Fruit fly (Drosophila melanogaster) whole organism, adult: ENCODE data around the gene Cpr65Aw.

Experiments used
- CG11617 ChIP-seq: fragments of 200-800 bp; sonication (Bioruptor generic); optimal IDR thresholded peaks from 2 replicates; lab custom pipeline; 2017; ENCODE audit warnings: mild to moderate bottlenecking, missing biosample characterization, missing genetic modification reagents, missing genetic modification characterization
- CG1620 ChIP-seq: fragments of 200-800 bp; sonication (Bioruptor generic); optimal IDR thresholded peaks from 2 replicates; lab custom pipeline; 2016; ENCODE audit warnings: missing biosample characterization, missing genetic modification characterization
- CG7045 ChIP-seq: fragments of 200-800 bp; sonication (Bioruptor generic); optimal IDR thresholded peaks from 2 replicates; lab custom pipeline; 2017; ENCODE audit warnings: missing biosample characterization, mild to moderate bottlenecking, missing genetic modification characterization
- CG7101 ChIP-seq: fragments of 200-800 bp; sonication (Bioruptor generic); optimal IDR thresholded peaks from 2 replicates; lab custom pipeline; 2018; ENCODE audit warnings: missing biosample characterization, mild to moderate bottlenecking, missing genetic modification characterization, moderate library complexity
- Crg-1 ChIP-seq: fragments of 200-800 bp; sonication (Bioruptor generic); optimal IDR thresholded peaks from 2 replicates; lab custom pipeline; 2016; ENCODE audit warnings: missing biosample characterization, missing genetic modification characterization
- Mnt ChIP-seq: fragments of 200-800 bp; sonication (Bioruptor generic); optimal IDR thresholded peaks from 2 replicates; lab custom pipeline; 2016; ENCODE audit warnings: missing biosample characterization, mild to moderate bottlenecking, missing genetic modification characterization
- bab1 ChIP-seq: fragments of 200-800 bp; sonication (Bioruptor generic); optimal IDR thresholded peaks from 3 replicates; lab custom pipeline; 2019; ENCODE audit warnings: missing biosample characterization, mild to moderate bottlenecking, missing genetic modification characterization, moderate library complexity
- kay ChIP-seq: fragments of 200-800 bp; sonication (Bioruptor generic); peaks from one replicate; lab custom pipeline; 2016; ENCODE audit warnings: missing biosample characterization, missing genetic modification characterization, borderline replicate concordance
- ovo ChIP-seq: fragments of 200-800 bp; sonication (Bioruptor generic); optimal IDR thresholded peaks from 2 replicates; lab custom pipeline; 2016; ENCODE audit warnings: missing biosample characterization, missing genetic modification characterization
- pad ChIP-seq: fragments of 200-800 bp; sonication (Bioruptor generic); optimal IDR thresholded peaks from 3 replicates; lab custom pipeline; 2017; ENCODE audit warnings: missing biosample characterization, missing genetic modification characterization, mild to moderate bottlenecking, moderate library complexity, missing genetic modification reagents

- TF ChIP-seq bab1 (GFP tag; lab: Kevin White, UChicago), result no peak
- TF ChIP-seq pad (GFP tag; lab: Kevin White, UChicago), result no peak
- no peak for TF ChIP-seq Mnt (GFP tag; lab: Kevin White, UChicago)
- TF ChIP-seq CG7045, result no peak
- TF ChIP-seq kay (GFP tag; lab: Kevin White, UChicago), result no peak
- TF ChIP-seq CG1620, result no peak
- TF ChIP-seq CG11617 (GFP tag; lab: Kevin White, UChicago), result no peak
- TF ChIP-seq CG7101 (tag; lab: Kevin White, UChicago), result no peak
- no peak for TF ChIP-seq ovo
- TF ChIP-seq Crg-1 (GFP tag; lab: Kevin White, UChicago), result no peak
Observed at dm6 chr3L:6139924-6140574, 2.2 kb downstream of the Cpr65Aw start, which contains the start of gene Cpr65Av.
